Worm (Caenorhabditis elegans): ENCODE measurements around the gene F44E7.3.

The F44E7.3 gene

DNA sequence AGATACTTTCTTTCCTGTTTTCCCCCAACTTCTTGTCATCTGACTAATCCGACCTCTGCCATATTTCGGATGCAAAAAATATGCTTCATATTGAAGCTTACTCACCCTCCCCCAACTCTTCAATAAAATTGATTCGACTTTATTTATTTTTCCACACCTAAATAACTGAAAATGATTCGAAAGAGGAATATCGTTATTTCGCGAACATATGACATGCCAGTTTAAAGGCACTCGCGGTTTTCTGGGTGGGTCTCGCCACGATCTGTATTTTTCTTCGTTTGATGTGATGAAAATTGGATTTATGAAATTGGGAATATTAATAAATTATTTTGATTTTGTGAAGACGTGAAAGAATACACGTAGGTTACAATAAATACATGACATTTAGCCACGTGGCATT lies at the start of gene F44E7.3:
Gene F44E7.3 (plus strand): TSS at position 319 of the 400 bp plus-strand sequence.
- TF ChIP-seq hlh-11 (tag; optimal IDR thresholded peaks at IDR 0.05) (peak; percentile 2), hif-1 (tag; optimal IDR thresholded peaks at IDR 0.05) (no peak), unc-62 (GFP tag; optimal IDR thresholded peaks at IDR 0.05 in 1 of 2) (peak in 1 of 2 experiments; percentile 59), unc-62 (tag; optimal IDR thresholded peaks at IDR 0.05) (no peak), ztf-11 (tag; optimal IDR thresholded peaks at IDR 0.05) (no peak), lin-38 (GFP tag; IDR thresholded peaks at IDR 0.05) (peak; percentile 36; the same call in 1 of the 2 replicates), aha-1 (tag) (peak; percentile 73), mes-2 (tag; optimal IDR thresholded peaks at IDR 0.05; ENCODE audit: poor library complexity, severe bottlenecking) (peak; percentile 14)

DNA sequence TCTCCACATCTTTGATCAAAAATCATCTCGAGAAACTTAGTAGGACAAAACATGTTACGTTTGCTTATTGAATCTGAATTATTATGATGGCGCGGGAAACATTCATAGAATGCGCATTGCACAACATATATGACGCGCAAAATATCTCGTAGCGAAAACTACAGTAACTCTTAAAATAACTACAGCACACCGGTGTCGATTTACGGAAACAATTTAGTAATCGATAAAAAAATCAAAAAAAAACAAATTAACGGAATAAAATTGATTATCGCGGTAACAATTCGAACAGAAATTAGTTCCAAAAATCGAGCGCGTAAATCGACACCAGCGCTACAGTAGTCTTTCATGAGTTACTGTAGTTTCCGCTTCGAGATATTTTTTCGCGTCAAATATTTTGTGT lies 49.7 kb upstream of the F44E7.3 start:
- no peak for TF ChIP-seq zip-11 (GFP tag; IDR thresholded peaks at IDR 0.05)
- TF ChIP-seq ceh-32 (tag; optimal IDR thresholded peaks at IDR 0.05; ENCODE audit: poor library complexity), result no peak
- TF ChIP-seq snpc-4 (tag; optimal IDR thresholded peaks at IDR 0.05), result no peak
- no peak for TF ChIP-seq zip-2 (tag; optimal IDR thresholded peaks at IDR 0.05)
- no peak for TF ChIP-seq lin-15B (tag; optimal IDR thresholded peaks at IDR 0.05)
- TF ChIP-seq dmd-8 (GFP tag; IDR thresholded peaks at IDR 0.05), result no peak
- no peak for TF ChIP-seq Y75B8A.6 (GFP tag; IDR thresholded peaks at IDR 0.05)
- no peak for TF ChIP-seq dmd-6 (GFP tag; IDR thresholded peaks at IDR 0.05)
- TF ChIP-seq jun-1 (tag; optimal IDR thresholded peaks at IDR 0.05), result no peak
- no peak for TF ChIP-seq tra-1 (GFP tag; IDR thresholded peaks at IDR 0.05)
- no peak for TF ChIP-seq mdl-1 (tag; optimal IDR thresholded peaks at IDR 0.05)
- no peak for TF ChIP-seq pha-4 (GFP tag; IDR thresholded peaks at IDR 0.05)
- TF ChIP-seq pha-4 (tag; optimal IDR thresholded peaks at IDR 0.05), result no peak
- TF ChIP-seq mxl-3 (GFP tag; optimal IDR thresholded peaks at IDR 0.05), result no peak
- TF ChIP-seq Y48G9A.11 (GFP tag; IDR thresholded peaks at IDR 0.05), result no peak
- TF ChIP-seq mep-1 (tag; optimal IDR thresholded peaks at IDR 0.05), result no peak
- no peak for TF ChIP-seq ztf-7 (tag; optimal IDR thresholded peaks at IDR 0.05)
- TF ChIP-seq ama-1 (optimal IDR thresholded peaks at IDR 0.05), result no peak
- TF ChIP-seq F26F4.8 (GFP tag; conservative IDR thresholded peaks at IDR 0.05), result no peak
- TF ChIP-seq dpl-1 (GFP tag; optimal IDR thresholded peaks at IDR 0.05), result no peak

DNA sequence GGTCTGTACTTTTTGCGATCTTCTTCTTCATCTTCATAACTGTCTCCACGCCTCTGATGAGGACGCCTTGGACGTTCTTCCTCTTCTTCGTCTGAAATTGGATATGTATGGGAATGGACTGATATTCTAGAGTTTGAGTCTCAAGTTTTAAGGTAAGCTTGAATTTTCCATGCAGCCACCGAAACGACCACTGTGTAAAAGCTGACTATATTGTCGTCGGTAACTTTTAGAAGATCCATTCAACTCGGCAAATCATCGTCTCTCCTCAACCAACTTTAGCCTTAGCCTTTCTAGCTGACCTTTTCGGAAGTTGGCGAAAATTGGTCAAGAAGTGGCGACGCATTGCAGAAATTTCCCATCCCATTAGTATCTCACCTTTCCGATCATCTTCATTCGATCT lies 47.4 kb upstream of the F44E7.3 start:
- TF ChIP-seq unc-62 (GFP tag; optimal IDR thresholded peaks at IDR 0.05 in 1 of 2), result peak in 1 of 2 experiments; percentile 90
- no peak for TF ChIP-seq unc-62 (tag; optimal IDR thresholded peaks at IDR 0.05)
- TF ChIP-seq lin-13 (GFP tag; optimal IDR thresholded peaks at IDR 0.05), result no peak

DNA sequence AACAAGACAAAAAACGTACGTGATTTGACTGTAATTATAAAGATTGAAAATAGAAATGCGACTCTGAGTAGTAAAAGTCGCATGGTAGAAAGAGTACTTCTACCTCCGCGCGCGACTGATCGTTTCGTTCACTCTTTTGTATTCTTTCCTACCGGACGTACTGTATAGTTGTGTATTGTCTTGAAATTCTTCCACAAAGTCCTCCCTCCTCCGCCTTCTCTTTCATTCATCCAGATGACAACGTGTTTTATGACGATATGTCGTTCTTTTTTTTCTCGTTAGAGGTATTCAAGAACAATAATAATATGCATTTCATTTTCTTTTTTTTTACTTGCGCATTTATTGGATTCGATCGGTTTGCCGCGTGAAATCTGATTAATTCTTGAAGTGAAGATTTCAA lies 45.3 kb upstream of the F44E7.3 start, which contains the start of gene K09H11.4:
Gene K09H11.4 (minus strand): TSS at position 101 of the 400 bp plus-strand sequence.
- TF ChIP-seq dmd-8 (GFP tag; IDR thresholded peaks at IDR 0.05) (no peak), nhr-11 (tag; optimal IDR thresholded peaks at IDR 0.05) (no peak), lin-15B (tag; optimal IDR thresholded peaks at IDR 0.05) (no peak)

DNA sequence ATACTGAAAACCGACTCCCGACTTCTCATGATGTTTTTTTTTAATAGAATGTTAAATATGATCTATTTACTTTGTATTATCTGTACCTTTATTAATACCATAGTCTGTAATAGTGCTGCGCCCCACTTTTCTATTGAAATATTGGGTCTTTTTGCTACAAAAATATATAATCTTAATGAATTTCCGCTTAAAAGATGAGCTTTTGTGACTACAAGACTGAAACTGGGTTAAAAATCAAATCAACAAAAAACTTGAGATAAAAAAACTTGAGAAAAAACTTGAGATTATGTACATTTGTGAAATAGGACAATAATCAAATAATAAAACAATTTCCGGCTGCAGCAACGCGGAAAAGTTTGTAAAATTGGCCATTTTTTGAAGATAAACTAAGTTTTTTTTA lies 41.0 kb upstream of the F44E7.3 start, which contains the start of gene K09H11.15:
Gene K09H11.15 (minus strand): TSS at position 101 of the 400 bp plus-strand sequence.
- TF ChIP-seq duxl-1 (tag; optimal IDR thresholded peaks at IDR 0.05; ENCODE audit: poor library complexity) (no peak), zip-11 (GFP tag; IDR thresholded peaks at IDR 0.05) (no peak), mep-1 (tag; optimal IDR thresholded peaks at IDR 0.05) (no peak), dve-1 (tag; optimal IDR thresholded peaks at IDR 0.05; ENCODE audit: insufficient read depth) (no peak), nhr-237 (tag; optimal IDR thresholded peaks at IDR 0.05) (no peak)

DNA sequence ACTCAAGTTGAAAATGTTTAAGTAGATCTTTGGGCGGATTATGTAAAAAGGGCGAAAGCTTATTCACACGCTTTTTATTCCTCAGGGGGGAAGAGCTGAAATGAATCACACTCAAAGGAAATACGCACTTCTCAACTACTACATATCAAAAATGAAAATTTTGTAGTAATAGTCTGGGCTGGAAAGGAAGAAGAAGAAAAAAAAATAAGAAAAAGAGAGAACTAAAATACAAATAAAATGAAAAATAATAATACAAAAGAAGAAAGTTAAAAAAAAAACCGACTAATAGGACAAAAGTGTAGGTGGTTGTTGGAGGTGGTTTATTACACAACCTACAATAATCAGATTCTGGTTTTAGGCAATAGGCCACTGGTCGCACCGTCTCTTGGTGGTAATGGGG lies 35.7 kb upstream of the F44E7.3 start, which contains the start of gene K09H11.6:
Gene K09H11.6 (minus strand): TSS at position 101 of the 400 bp plus-strand sequence.
- no peak for TF ChIP-seq nhr-76 (tag; optimal IDR thresholded peaks at IDR 0.05)
- TF ChIP-seq nhr-6 (tag; optimal IDR thresholded peaks at IDR 0.05), result no peak
- no peak for TF ChIP-seq nhr-10 (tag; optimal IDR thresholded peaks at IDR 0.05)
- TF ChIP-seq ceh-44 (GFP tag; IDR thresholded peaks at IDR 0.05), result no peak
- no peak for TF ChIP-seq lin-15B (tag; optimal IDR thresholded peaks at IDR 0.05)

Data from whole organism, L4 larva.